Worm (Caenorhabditis elegans) whole organism, young adult: ENCODE measurements around the gene F39G3.2.

ENCODE experiments used
- B0261.1 ChIP-seq: sonication (generic microtip); optimal IDR thresholded peaks from 2 replicates; lab custom pipeline; 2016; ENCODE audit warnings: mild to moderate bottlenecking, missing genetic modification characterization, moderate library complexity, missing compliant biosample characterization
- B0336.3 ChIP-seq: fragments of 200-800 bp; sonication (Bioruptor generic); IDR thresholded peaks from 2 replicates; pipeline ENCODE4 v1.3.6; 2022; ENCODE audit warnings: missing genetic modification characterization, missing compliant biosample characterization
- C17E4.6 ChIP-seq: fragments of 200-800 bp; sonication (Bioruptor generic); IDR thresholded peaks from 2 replicates; pipeline ENCODE4 v1.3.6; 2022; ENCODE audit warnings: missing genetic modification reagents, missing genetic modification characterization, missing compliant biosample characterization
- D2030.7 ChIP-seq: fragments of 200-800 bp; sonication (Bioruptor generic); IDR thresholded peaks from 2 replicates; pipeline ENCODE4 v1.3.6; 2022; ENCODE audit warnings: missing genetic modification reagents, missing genetic modification characterization, missing compliant biosample characterization
- F39B2.1 ChIP-seq: fragments of 200-800 bp; sonication (Bioruptor generic); IDR thresholded peaks from 2 replicates; pipeline ENCODE4 v1.3.6; 2022; ENCODE audit warnings: missing genetic modification reagents, missing genetic modification characterization, missing compliant biosample characterization
- F52B5.7 ChIP-seq: sonication (generic microtip); optimal IDR thresholded peaks from 2 replicates; lab custom pipeline; 2016; ENCODE audit warnings: mild to moderate bottlenecking, missing genetic modification characterization, missing compliant biosample characterization
- K12H6.12 ChIP-seq: fragments of 200-800 bp; sonication (Bioruptor generic); optimal IDR thresholded peaks from 2 replicates; lab custom pipeline; 2018; ENCODE audit warnings: mild to moderate bottlenecking, missing genetic modification characterization, missing compliant biosample characterization
- T26A5.8 ChIP-seq: sonication (generic microtip); optimal IDR thresholded peaks from 2 replicates; lab custom pipeline; 2016; ENCODE audit warnings: missing genetic modification characterization, missing compliant biosample characterization
- Y53G8AR.9 ChIP-seq: fragments of 200-800 bp; sonication (Bioruptor generic); conservative IDR thresholded peaks from 2 replicates; pipeline ENCODE4 v1.3.6; 2022; ENCODE audit warnings: missing genetic modification reagents, missing genetic modification characterization, missing compliant biosample characterization
- Y79H2A.3 ChIP-seq: fragments of 200-800 bp; sonication (Bioruptor generic); conservative IDR thresholded peaks from 2 replicates; pipeline ENCODE4 v1.3.6; 2022; ENCODE audit warnings: missing genetic modification reagents, missing genetic modification characterization, missing compliant biosample characterization
- ZK185.1 ChIP-seq: sonication (generic microtip); optimal IDR thresholded peaks from 2 replicates; lab custom pipeline; 2016; ENCODE audit warnings: mild to moderate bottlenecking, missing genetic modification characterization, missing compliant biosample characterization; ENCODE audit not compliant: poor library complexity, severe bottlenecking
- bed-1 ChIP-seq: fragments of 200-800 bp; sonication (Bioruptor generic); IDR thresholded peaks from 2 replicates; pipeline ENCODE4 v1.3.6; 2022; ENCODE audit warnings: missing genetic modification reagents, missing genetic modification characterization, missing compliant biosample characterization
- ccch-3 ChIP-seq: fragments of 200-800 bp; sonication (Bioruptor generic); optimal IDR thresholded peaks from 2 replicates; lab custom pipeline; 2018; ENCODE audit warnings: mild to moderate bottlenecking, missing genetic modification characterization, missing compliant biosample characterization
- ceh-100 ChIP-seq: fragments of 200-800 bp; sonication (Bioruptor generic); IDR thresholded peaks from 2 replicates; pipeline ENCODE4 v1.3.6; 2022; ENCODE audit warnings: missing genetic modification reagents, missing genetic modification characterization, missing compliant biosample characterization
- ceh-40 ChIP-seq: fragments of 200-800 bp; sonication (Bioruptor generic); IDR thresholded peaks from 2 replicates; pipeline ENCODE4 v1.3.6; 2022; ENCODE audit warnings: missing genetic modification characterization, missing compliant biosample characterization
- ceh-58 ChIP-seq: fragments of 200-800 bp; sonication (Bioruptor generic); IDR thresholded peaks from 2 replicates; pipeline ENCODE4 v1.3.6; 2022; ENCODE audit warnings: missing genetic modification characterization, missing compliant biosample characterization
- chd-7 ChIP-seq: sonication (generic microtip); optimal IDR thresholded peaks from 2 replicates; lab custom pipeline; 2016; ENCODE audit warnings: mild to moderate bottlenecking, missing genetic modification characterization, moderate library complexity, missing compliant biosample characterization
- die-1 ChIP-seq: sonication (generic microtip); optimal IDR thresholded peaks from 2 replicates; lab custom pipeline; 2016; ENCODE audit warnings: missing genotype, mild to moderate bottlenecking, missing genetic modification characterization, missing compliant biosample characterization
- dpff-1 ChIP-seq: sonication (generic microtip); optimal IDR thresholded peaks from 2 replicates; lab custom pipeline; 2017; ENCODE audit warnings: mild to moderate bottlenecking, missing genetic modification characterization, missing compliant biosample characterization
- efl-1 ChIP-seq: fragments of 150-350 bp; optimal IDR thresholded peaks from 2 replicates; lab custom pipeline; 2014; ENCODE audit warnings: missing biosample characterization, missing genetic modification reagents, missing genetic modification characterization
- egl-18 ChIP-seq: fragments of 200-800 bp; sonication (Bioruptor generic); IDR thresholded peaks from 2 replicates; pipeline ENCODE4 v1.3.6; 2022; ENCODE audit warnings: missing genetic modification reagents, missing genetic modification characterization, missing compliant biosample characterization
- ekl-4 ChIP-seq: fragments of 200-800 bp; sonication (Bioruptor generic); IDR thresholded peaks from 2 replicates; pipeline ENCODE4 v1.3.6; 2022; ENCODE audit warnings: missing genetic modification reagents, missing genetic modification characterization, missing compliant biosample characterization
- gei-17 ChIP-seq: fragments of 200-800 bp; sonication (Bioruptor generic); optimal IDR thresholded peaks from 2 replicates; lab custom pipeline; 2018; ENCODE audit warnings: mild to moderate bottlenecking, missing genetic modification characterization, missing compliant biosample characterization
- him-1 ChIP-seq: sonication (generic microtip); optimal IDR thresholded peaks from 2 replicates; lab custom pipeline; 2016; ENCODE audit warnings: missing genotype, missing genetic modification reagents, missing genetic modification characterization, missing compliant biosample characterization
- hlh-12 ChIP-seq: sonication (generic microtip); optimal IDR thresholded peaks from 2 replicates; lab custom pipeline; 2016; ENCODE audit warnings: missing genetic modification characterization, missing compliant biosample characterization
- let-526 ChIP-seq: fragments of 200-800 bp; sonication (Bioruptor generic); IDR thresholded peaks from 2 replicates; pipeline ENCODE4 v1.3.6; 2022; ENCODE audit warnings: missing genetic modification reagents, missing genetic modification characterization, missing compliant biosample characterization
- let-607 ChIP-seq, 2 experiments: fragments of 200-800 bp in 1 of 2; sonication (Bioruptor generic) in 1 of 2; sonication (generic microtip) in 1 of 2; optimal IDR thresholded peaks; 2 replicates each; lab custom pipeline; 2016 to 2018; ENCODE audit warnings: mild to moderate bottlenecking in 2 of 2, missing compliant biosample characterization in 2 of 2, missing genetic modification characterization in 2 of 2, moderate library complexity in 2 of 2, missing genotype in 1 of 2
- lin-40 ChIP-seq: sonication (generic microtip); optimal IDR thresholded peaks from 2 replicates; lab custom pipeline; 2016; ENCODE audit warnings: missing genetic modification characterization, mild to moderate bottlenecking, missing compliant biosample characterization, missing genotype, missing genetic modification reagents
- lin-54 ChIP-seq: fragments of 200-800 bp; sonication (Bioruptor generic); optimal IDR thresholded peaks from 2 replicates; lab custom pipeline; 2018; ENCODE audit warnings: mild to moderate bottlenecking, missing genetic modification characterization, missing compliant biosample characterization
- lsl-1 ChIP-seq: fragments of 200-800 bp; sonication (Bioruptor generic); optimal IDR thresholded peaks from 2 replicates; lab custom pipeline; 2018; ENCODE audit warnings: mild to moderate bottlenecking, missing genetic modification characterization, moderate library complexity, missing compliant biosample characterization
- madf-6 ChIP-seq: fragments of 200-800 bp; sonication (Bioruptor generic); IDR thresholded peaks from 2 replicates; pipeline ENCODE4 v1.3.6; 2022; ENCODE audit warnings: missing genetic modification reagents, missing genetic modification characterization, missing compliant biosample characterization
- mes-4 ChIP-seq: sonication (generic microtip); optimal IDR thresholded peaks from 2 replicates; lab custom pipeline; 2016; ENCODE audit warnings: missing genotype, missing genetic modification characterization, missing compliant biosample characterization
- mxl-1 ChIP-seq: sonication (generic microtip); optimal IDR thresholded peaks from 2 replicates; lab custom pipeline; 2016; ENCODE audit warnings: missing genetic modification characterization, missing compliant biosample characterization
- nfyb-1 ChIP-seq: fragments of 200-800 bp; sonication (Bioruptor generic); IDR thresholded peaks from 2 replicates; pipeline ENCODE4 v1.3.6; 2022; ENCODE audit warnings: missing genetic modification reagents, missing genetic modification characterization, missing compliant biosample characterization
- nhr-179 ChIP-seq: sonication (generic microtip); optimal IDR thresholded peaks from 2 replicates; lab custom pipeline; 2016; ENCODE audit warnings: mild to moderate bottlenecking, missing genetic modification characterization, missing compliant biosample characterization
- nhr-90 ChIP-seq: sonication (generic microtip); optimal IDR thresholded peaks from 2 replicates; lab custom pipeline; 2016; ENCODE audit warnings: missing genotype, mild to moderate bottlenecking, missing genetic modification characterization, missing compliant biosample characterization
- pbrm-1 ChIP-seq: fragments of 200-800 bp; sonication (Bioruptor generic); IDR thresholded peaks from 2 replicates; pipeline ENCODE4 v1.3.6; 2022; ENCODE audit warnings: missing genetic modification reagents, missing genetic modification characterization, missing compliant biosample characterization
- pha-4 ChIP-seq: fragments of 150-350 bp; sonication (generic microtip); optimal IDR thresholded peaks from 2 replicates; lab custom pipeline; 2014; ENCODE audit warnings: missing biosample characterization, missing genetic modification reagents, missing genetic modification characterization
- rcor-1 ChIP-seq: fragments of 200-800 bp; sonication (Bioruptor generic); IDR thresholded peaks from 2 replicates; pipeline ENCODE4 v1.3.6; 2022; ENCODE audit warnings: missing genetic modification reagents, missing genetic modification characterization, missing compliant biosample characterization
- sdz-38 ChIP-seq: sonication (generic microtip); optimal IDR thresholded peaks from 2 replicates; lab custom pipeline; 2016; ENCODE audit warnings: missing genotype, missing genetic modification characterization, missing compliant biosample characterization
- sea-2 ChIP-seq: fragments of 200-800 bp; sonication (Bioruptor generic); IDR thresholded peaks from 2 replicates; pipeline ENCODE4 v1.3.6; 2022; ENCODE audit warnings: missing genetic modification characterization, missing compliant biosample characterization
- somi-1 ChIP-seq: fragments of 200-800 bp; sonication (Bioruptor generic); optimal IDR thresholded peaks from 2 replicates; lab custom pipeline; 2018; ENCODE audit warnings: mild to moderate bottlenecking, missing genetic modification characterization, missing compliant biosample characterization
- unc-62 ChIP-seq: fragments of 150-350 bp; optimal IDR thresholded peaks from 2 replicates; lab custom pipeline; 2014; ENCODE audit warnings: missing biosample characterization, missing genetic modification reagents, missing genetic modification characterization
- xnd-1 ChIP-seq: sonication (generic microtip); optimal IDR thresholded peaks from 2 replicates; lab custom pipeline; 2016; ENCODE audit warnings: missing genotype, missing genetic modification reagents, missing genetic modification characterization, missing compliant biosample characterization
- ztf-25 ChIP-seq: fragments of 200-800 bp; sonication (Bioruptor generic); IDR thresholded peaks from 2 replicates; pipeline ENCODE4 v1.3.6; 2022; ENCODE audit warnings: missing genetic modification reagents, missing genetic modification characterization, missing compliant biosample characterization
- ztf-26 ChIP-seq: sonication (generic microtip); optimal IDR thresholded peaks from 2 replicates; lab custom pipeline; 2017; ENCODE audit warnings: missing genetic modification characterization, missing compliant biosample characterization
- ztf-28 ChIP-seq: fragments of 200-800 bp; sonication (Bioruptor generic); IDR thresholded peaks from 2 replicates; pipeline ENCODE4 v1.3.6; 2022; ENCODE audit warnings: missing genetic modification reagents, missing genetic modification characterization, missing compliant biosample characterization
- ztf-3 ChIP-seq: fragments of 200-800 bp; sonication (Bioruptor generic); optimal IDR thresholded peaks from 2 replicates; lab custom pipeline; 2018; ENCODE audit warnings: mild to moderate bottlenecking, missing genetic modification characterization, missing compliant biosample characterization
- ztf-6 ChIP-seq: fragments of 200-800 bp; sonication (Bioruptor generic); IDR thresholded peaks from 2 replicates; pipeline ENCODE4 v1.3.6; 2022; ENCODE audit warnings: missing genetic modification reagents, missing genetic modification characterization, missing compliant biosample characterization

F39G3.2 gene

DNA sequence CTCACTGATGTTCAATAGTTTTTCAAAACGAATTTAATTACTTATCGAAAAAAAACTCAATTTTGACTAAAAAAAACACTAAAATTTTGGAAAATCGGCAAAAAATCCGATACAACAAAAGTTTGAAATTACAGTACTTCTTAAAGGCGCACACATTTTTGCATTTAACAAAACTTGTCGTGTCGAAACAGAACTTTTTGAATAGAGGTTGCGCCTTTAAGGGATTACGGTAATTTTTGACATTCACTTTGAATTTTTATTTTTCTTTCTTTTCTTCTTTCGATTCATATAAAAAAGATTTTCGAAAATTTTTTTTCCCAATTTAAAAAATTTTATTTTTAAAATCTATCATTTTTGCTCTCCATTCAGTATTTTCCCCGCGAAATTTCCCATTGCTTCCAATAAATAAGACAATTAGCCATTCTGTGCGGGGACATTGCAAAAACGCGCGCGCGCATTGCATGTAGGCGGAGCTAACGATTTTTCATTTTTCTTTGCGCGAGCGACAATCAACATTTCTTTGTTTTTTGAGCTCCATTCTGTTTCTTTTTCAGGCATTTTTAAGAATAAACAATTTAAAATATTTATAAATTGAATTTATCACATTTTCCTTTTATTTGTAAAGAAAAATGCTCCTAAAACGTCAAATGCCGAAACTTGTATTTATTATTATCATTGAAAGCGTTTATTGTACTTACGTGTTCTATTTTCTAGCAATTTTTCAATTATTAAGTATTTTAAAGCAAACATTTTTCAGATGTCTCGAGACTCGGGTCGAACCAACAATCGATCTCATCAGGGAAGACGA is 6.3 kb upstream of the F39G3.2 start, which contains the start of gene F39G3.3 (continued):
- TF ChIP-seq ZK185.1 (tag; lab: Kevin White, UChicago) (peak; percentile 73), rcor-1 (no peak), chd-7 (tag; lab: Kevin White, UChicago) (no peak), ztf-6 (GFP tag; lab: Robert Waterston, UW) (no peak), ekl-4 (GFP tag; lab: Robert Waterston, UW) (peak; percentile 52; the same call in 1 of the 2 replicates), D2030.7 (GFP tag; lab: Robert Waterston, UW) (peak; percentile 82), gei-17 (no peak), somi-1 (no peak), him-1 (tag; lab: Kevin White, UChicago) (peak; percentile 71), unc-62 (GFP tag; lab: Kevin White, UChicago) (no peak), xnd-1 (peak; percentile 97), C17E4.6 (GFP tag; lab: Robert Waterston, UW) (peak; percentile 55; the same call in 1 of the 2 replicates), ztf-3 (GFP tag; lab: Kevin White, UChicago) (no peak), nhr-90 (tag; lab: Kevin White, UChicago) (no peak), ceh-100 (GFP tag; lab: Robert Waterston, UW) (no peak), F39B2.1 (GFP tag; lab: Robert Waterston, UW) (0 out of 2 replicates have a peak, but pooled peaks have one; percentile 17), ceh-40 (GFP tag; lab: Robert Waterston, UW) (no peak), K12H6.12 (tag; lab: Kevin White, UChicago) (no peak), mes-4 (tag; lab: Kevin White, UChicago) (no peak), sea-2 (GFP tag; lab: Robert Waterston, UW) (no peak), egl-18 (no peak), F52B5.7 (no peak), madf-6 (GFP tag; lab: Robert Waterston, UW) (peak; percentile 97), pha-4 (tag; lab: Kevin White, UChicago) (no peak), sdz-38 (tag; lab: Kevin White, UChicago) (no peak), lin-54 (peak; percentile 83), let-607 (tag; optimal IDR thresholded peaks at IDR 0.05; lab: Kevin White, UChicago) (peak in 1 of 2 experiments; percentile 30), mxl-1 (tag; lab: Kevin White, UChicago) (peak; percentile 41), ccch-3 (GFP tag; lab: Kevin White, UChicago) (no peak), hlh-12 (no peak), nhr-179 (no peak), bed-1 (no peak), ztf-28 (GFP tag; lab: Robert Waterston, UW) (no peak), dpff-1 (tag; lab: Kevin White, UChicago) (no peak), ztf-25 (no peak), T26A5.8 (tag; lab: Kevin White, UChicago) (no peak), die-1 (peak; percentile 30), pbrm-1 (GFP tag; lab: Robert Waterston, UW) (peak; percentile 56; the same call in 1 of the 2 replicates), Y53G8AR.9 (GFP tag; lab: Robert Waterston, UW) (no peak), B0336.3 (GFP tag; lab: Robert Waterston, UW) (peak; percentile 77), lin-40 (tag; lab: Kevin White, UChicago) (peak; percentile 35), ztf-26 (tag; lab: Kevin White, UChicago) (no peak), nfyb-1 (no peak), efl-1 (GFP tag; lab: Kevin White, UChicago) (peak; percentile 77), let-526 (no peak), lsl-1 (peak; percentile 100), B0261.1 (tag; lab: Kevin White, UChicago) (no peak), Y79H2A.3 (GFP tag; lab: Robert Waterston, UW) (0 out of 2 replicates have a peak, but pooled peaks have one; percentile 24), ceh-58 (GFP tag; lab: Robert Waterston, UW) (no peak)
